Worm (Caenorhabditis elegans) whole organism, young adult: ENCODE data around the gene CC8.3.

Experiments used
- B0336.3 ChIP-seq: fragments of 200-800 bp; sonication (Bioruptor generic); IDR thresholded peaks from 2 replicates; pipeline ENCODE4 v1.3.6; 2022; ENCODE audit warnings: missing genetic modification characterization, missing compliant biosample characterization
- C17E4.6 ChIP-seq: fragments of 200-800 bp; sonication (Bioruptor generic); IDR thresholded peaks from 2 replicates; pipeline ENCODE4 v1.3.6; 2022; ENCODE audit warnings: missing genetic modification reagents, missing genetic modification characterization, missing compliant biosample characterization
- F22D6.2 ChIP-seq: sonication (generic microtip); optimal IDR thresholded peaks from 2 replicates; lab custom pipeline; 2016; ENCODE audit warnings: mild to moderate bottlenecking, missing genetic modification characterization, missing compliant biosample characterization
- F39B2.1 ChIP-seq: fragments of 200-800 bp; sonication (Bioruptor generic); IDR thresholded peaks from 2 replicates; pipeline ENCODE4 v1.3.6; 2022; ENCODE audit warnings: missing genetic modification reagents, missing genetic modification characterization, missing compliant biosample characterization
- F57A8.1 ChIP-seq: fragments of 200-800 bp; sonication (Bioruptor generic); optimal IDR thresholded peaks from 2 replicates; lab custom pipeline; 2018; ENCODE audit warnings: mild to moderate bottlenecking, missing genetic modification characterization, moderate library complexity, missing compliant biosample characterization
- Y53G8AR.9 ChIP-seq: fragments of 200-800 bp; sonication (Bioruptor generic); conservative IDR thresholded peaks from 2 replicates; pipeline ENCODE4 v1.3.6; 2022; ENCODE audit warnings: missing genetic modification reagents, missing genetic modification characterization, missing compliant biosample characterization
- akir-1 ChIP-seq: fragments of 200-800 bp; sonication (Bioruptor generic); optimal IDR thresholded peaks from 2 replicates; lab custom pipeline; 2018; ENCODE audit warnings: mild to moderate bottlenecking, missing genetic modification characterization, moderate library complexity, missing compliant biosample characterization
- atf-7 ChIP-seq: sonication (generic microtip); optimal IDR thresholded peaks from 2 replicates; lab custom pipeline; 2017; ENCODE audit warnings: mild to moderate bottlenecking, missing genetic modification characterization, missing compliant biosample characterization
- cebp-1 ChIP-seq, 2 experiments: fragments of 200-800 bp in 1 of 2; sonication (Bioruptor generic) in 1 of 2; sonication (generic microtip) in 1 of 2; IDR thresholded peaks in 1 of 2; optimal IDR thresholded peaks in 1 of 2; 2 replicates each; pipeline versions ENCODE4 v1.3.6 to Lab custom; 2017 to 2022; ENCODE audit warnings: missing compliant biosample characterization in 2 of 2, missing genetic modification characterization in 2 of 2, mild to moderate bottlenecking in 1 of 2, missing genetic modification reagents in 1 of 2, moderate library complexity in 1 of 2
- ceh-40 ChIP-seq: fragments of 200-800 bp; sonication (Bioruptor generic); IDR thresholded peaks from 2 replicates; pipeline ENCODE4 v1.3.6; 2022; ENCODE audit warnings: missing genetic modification characterization, missing compliant biosample characterization
- chd-7 ChIP-seq: sonication (generic microtip); optimal IDR thresholded peaks from 2 replicates; lab custom pipeline; 2016; ENCODE audit warnings: mild to moderate bottlenecking, missing genetic modification characterization, moderate library complexity, missing compliant biosample characterization
- die-1 ChIP-seq: sonication (generic microtip); optimal IDR thresholded peaks from 2 replicates; lab custom pipeline; 2016; ENCODE audit warnings: missing genotype, mild to moderate bottlenecking, missing genetic modification characterization, missing compliant biosample characterization
- dox-1 ChIP-seq: fragments of 200-800 bp; sonication (Bioruptor generic); IDR thresholded peaks from 2 replicates; pipeline ENCODE4 v1.3.6; 2022; ENCODE audit warnings: missing genetic modification reagents, missing genetic modification characterization, missing compliant biosample characterization
- egl-44 ChIP-seq: fragments of 200-800 bp; sonication (Bioruptor generic); IDR thresholded peaks from 2 replicates; pipeline ENCODE4 v1.3.6; 2022; ENCODE audit warnings: missing genetic modification reagents, missing genetic modification characterization, missing compliant biosample characterization
- ekl-4 ChIP-seq: fragments of 200-800 bp; sonication (Bioruptor generic); IDR thresholded peaks from 2 replicates; pipeline ENCODE4 v1.3.6; 2022; ENCODE audit warnings: missing genetic modification reagents, missing genetic modification characterization, missing compliant biosample characterization
- ets-4 ChIP-seq: fragments of 200-800 bp; sonication (Bioruptor generic); optimal IDR thresholded peaks from 2 replicates; lab custom pipeline; 2018; ENCODE audit warnings: mild to moderate bottlenecking, missing genetic modification characterization, missing compliant biosample characterization
- hlh-12 ChIP-seq: sonication (generic microtip); optimal IDR thresholded peaks from 2 replicates; lab custom pipeline; 2016; ENCODE audit warnings: missing genetic modification characterization, missing compliant biosample characterization
- hmg-1.2 ChIP-seq: fragments of 200-800 bp; sonication (Bioruptor generic); IDR thresholded peaks from 2 replicates; pipeline ENCODE4 v1.3.6; 2022; ENCODE audit warnings: missing genetic modification reagents, missing genetic modification characterization, missing compliant biosample characterization
- hmg-20 ChIP-seq: fragments of 200-800 bp; sonication (Bioruptor generic); IDR thresholded peaks from 2 replicates; pipeline ENCODE4 v1.3.6; 2022; ENCODE audit warnings: missing genetic modification reagents, missing genetic modification characterization, missing compliant biosample characterization
- hsf-1 ChIP-seq: fragments of 200-800 bp; sonication (Bioruptor generic); IDR thresholded peaks from 2 replicates; pipeline ENCODE4 v1.3.6; 2022; ENCODE audit warnings: missing genetic modification reagents, missing genetic modification characterization, missing compliant biosample characterization
- lag-1 ChIP-seq: fragments of 200-800 bp; sonication (Bioruptor generic); IDR thresholded peaks from 2 replicates; pipeline ENCODE4 v1.3.6; 2022; ENCODE audit warnings: missing genetic modification reagents, missing genetic modification characterization, missing compliant biosample characterization
- let-526 ChIP-seq: fragments of 200-800 bp; sonication (Bioruptor generic); IDR thresholded peaks from 2 replicates; pipeline ENCODE4 v1.3.6; 2022; ENCODE audit warnings: missing genetic modification reagents, missing genetic modification characterization, missing compliant biosample characterization
- let-607 ChIP-seq, 2 experiments: fragments of 200-800 bp in 1 of 2; sonication (Bioruptor generic) in 1 of 2; sonication (generic microtip) in 1 of 2; optimal IDR thresholded peaks; 2 replicates each; lab custom pipeline; 2016 to 2018; ENCODE audit warnings: mild to moderate bottlenecking in 2 of 2, missing compliant biosample characterization in 2 of 2, missing genetic modification characterization in 2 of 2, moderate library complexity in 2 of 2, missing genotype in 1 of 2
- lin-40 ChIP-seq: sonication (generic microtip); optimal IDR thresholded peaks from 2 replicates; lab custom pipeline; 2016; ENCODE audit warnings: missing genetic modification characterization, mild to moderate bottlenecking, missing compliant biosample characterization, missing genotype, missing genetic modification reagents
- lin-54 ChIP-seq: fragments of 200-800 bp; sonication (Bioruptor generic); optimal IDR thresholded peaks from 2 replicates; lab custom pipeline; 2018; ENCODE audit warnings: mild to moderate bottlenecking, missing genetic modification characterization, missing compliant biosample characterization
- lir-1 ChIP-seq: fragments of 200-800 bp; sonication (Bioruptor generic); conservative IDR thresholded peaks from 2 replicates; pipeline ENCODE4 v1.3.6; 2022; ENCODE audit warnings: missing genetic modification reagents, missing genetic modification characterization, missing compliant biosample characterization
- madf-10 ChIP-seq: sonication (generic microtip); optimal IDR thresholded peaks from 2 replicates; lab custom pipeline; 2016; ENCODE audit warnings: mild to moderate bottlenecking, missing genetic modification characterization, missing compliant biosample characterization
- mcd-1 ChIP-seq: fragments of 200-800 bp; sonication (Bioruptor generic); IDR thresholded peaks from 2 replicates; pipeline ENCODE4 v1.3.6; 2022; ENCODE audit warnings: missing genetic modification reagents, missing genetic modification characterization, missing compliant biosample characterization
- mel-28 ChIP-seq: sonication (generic microtip); optimal IDR thresholded peaks from 2 replicates; lab custom pipeline; 2016; ENCODE audit warnings: borderline replicate concordance, mild to moderate bottlenecking, missing genetic modification characterization, missing compliant biosample characterization
- mes-4 ChIP-seq: sonication (generic microtip); optimal IDR thresholded peaks from 2 replicates; lab custom pipeline; 2016; ENCODE audit warnings: missing genotype, missing genetic modification characterization, missing compliant biosample characterization
- nfyb-1 ChIP-seq: fragments of 200-800 bp; sonication (Bioruptor generic); IDR thresholded peaks from 2 replicates; pipeline ENCODE4 v1.3.6; 2022; ENCODE audit warnings: missing genetic modification reagents, missing genetic modification characterization, missing compliant biosample characterization
- nhr-179 ChIP-seq: sonication (generic microtip); optimal IDR thresholded peaks from 2 replicates; lab custom pipeline; 2016; ENCODE audit warnings: mild to moderate bottlenecking, missing genetic modification characterization, missing compliant biosample characterization
- nhr-80 ChIP-seq: sonication (generic microtip); optimal IDR thresholded peaks from 2 replicates; lab custom pipeline; 2016; ENCODE audit warnings: missing genetic modification characterization, missing compliant biosample characterization
- nhr-90 ChIP-seq: sonication (generic microtip); optimal IDR thresholded peaks from 2 replicates; lab custom pipeline; 2016; ENCODE audit warnings: missing genotype, mild to moderate bottlenecking, missing genetic modification characterization, missing compliant biosample characterization
- pbrm-1 ChIP-seq: fragments of 200-800 bp; sonication (Bioruptor generic); IDR thresholded peaks from 2 replicates; pipeline ENCODE4 v1.3.6; 2022; ENCODE audit warnings: missing genetic modification reagents, missing genetic modification characterization, missing compliant biosample characterization
- pha-4 ChIP-seq: fragments of 150-350 bp; sonication (generic microtip); optimal IDR thresholded peaks from 2 replicates; lab custom pipeline; 2014; ENCODE audit warnings: missing biosample characterization, missing genetic modification reagents, missing genetic modification characterization
- rpc-1 ChIP-seq, 2 experiments: fragments of 150-350 bp in 1 of 2; sonication (generic microtip) in 1 of 2; optimal IDR thresholded peaks; 2 replicates each; lab custom pipeline; 2014 to 2018; ENCODE audit warnings: missing biosample characterization in 1 of 2, missing genetic modification characterization in 1 of 2, missing genetic modification reagents in 1 of 2, missing genotype in 1 of 2
- sptf-2 ChIP-seq: fragments of 200-800 bp; sonication (Bioruptor generic); optimal IDR thresholded peaks from 2 replicates; lab custom pipeline; 2018; ENCODE audit warnings: mild to moderate bottlenecking, missing genetic modification characterization, missing compliant biosample characterization
- tbp1 ChIP-seq: fragments of 200-800 bp; sonication (Bioruptor generic); optimal IDR thresholded peaks from 2 replicates; lab custom pipeline; 2018; ENCODE audit warnings: mild to moderate bottlenecking, missing genetic modification characterization, missing compliant biosample characterization
- tlf-1 ChIP-seq: fragments of 200-800 bp; sonication (Bioruptor generic); optimal IDR thresholded peaks from 2 replicates; lab custom pipeline; 2018; ENCODE audit warnings: mild to moderate bottlenecking, missing genetic modification characterization, missing compliant biosample characterization
- xnd-1 ChIP-seq: sonication (generic microtip); optimal IDR thresholded peaks from 2 replicates; lab custom pipeline; 2016; ENCODE audit warnings: missing genotype, missing genetic modification reagents, missing genetic modification characterization, missing compliant biosample characterization
- zfh-2 ChIP-seq: fragments of 200-800 bp; sonication (Bioruptor generic); conservative IDR thresholded peaks from 2 replicates; pipeline ENCODE4 v1.3.6; 2022; ENCODE audit warnings: missing genetic modification reagents, missing genetic modification characterization, missing compliant biosample characterization
- ztf-22 ChIP-seq: fragments of 200-800 bp; sonication (Bioruptor generic); optimal IDR thresholded peaks from 2 replicates; lab custom pipeline; 2018; ENCODE audit warnings: mild to moderate bottlenecking, missing genetic modification characterization, moderate library complexity, missing compliant biosample characterization
- ztf-28 ChIP-seq: fragments of 200-800 bp; sonication (Bioruptor generic); IDR thresholded peaks from 2 replicates; pipeline ENCODE4 v1.3.6; 2022; ENCODE audit warnings: missing genetic modification reagents, missing genetic modification characterization, missing compliant biosample characterization

The CC8.3 gene

DNA sequence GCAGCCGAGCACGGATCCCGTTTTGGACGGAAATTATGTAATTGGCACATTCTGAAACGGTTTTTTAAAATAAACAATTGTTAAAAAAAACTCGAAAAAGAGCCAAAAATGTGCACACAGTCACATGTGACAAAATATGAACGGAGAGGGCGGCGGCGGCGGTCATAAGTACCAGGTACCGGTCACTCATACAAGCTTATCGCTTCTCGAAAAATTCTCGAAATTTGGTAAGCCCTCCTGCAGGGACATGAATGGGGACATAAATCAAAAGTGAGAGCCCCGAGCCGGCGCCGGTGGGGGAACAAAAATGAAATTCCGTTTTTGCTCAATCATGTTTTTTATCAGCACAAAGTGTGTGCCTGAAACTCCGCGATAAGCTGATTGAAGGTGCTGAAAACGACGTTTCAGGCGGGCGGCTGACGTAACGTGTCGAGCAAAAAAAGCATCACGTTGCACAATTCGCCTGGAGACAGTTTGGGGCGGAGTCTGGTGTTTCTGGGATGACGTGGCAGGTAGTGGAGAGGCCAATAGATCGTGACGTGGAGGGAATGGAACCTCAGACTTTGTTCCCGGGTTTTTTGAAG is 29.0 kb downstream of the CC8.3 start, which contains the start of gene ltah-1.2:
Gene ltah-1.2, minus strand, starts transcription at position 51 of the 584 bp plus-strand sequence.
- peak; percentile 92 for TF ChIP-seq nhr-80 (tag; lab: Kevin White, UChicago)
- peak; percentile 88 for TF ChIP-seq ets-4
- peak; percentile 45; the same call in 1 of the 2 replicates for TF ChIP-seq mcd-1 (GFP tag; lab: Robert Waterston, UW)
- peak; percentile 9 for TF ChIP-seq lin-54 (GFP tag; lab: Kevin White, UChicago)
- TF ChIP-seq madf-10 (tag; lab: Kevin White, UChicago): peak; percentile 13
- TF ChIP-seq lir-1 (GFP tag; lab: Robert Waterston, UW): no peak
- TF ChIP-seq B0336.3: peak; percentile 76
- peak; percentile 49; the same call in 1 of the 2 replicates for TF ChIP-seq zfh-2 (GFP tag; lab: Robert Waterston, UW)
- peak; percentile 53; the same call in 1 of the 2 replicates for TF ChIP-seq nfyb-1
- no peak for TF ChIP-seq cebp-1 (GFP tag; IDR thresholded peaks at IDR 0.05; lab: Robert Waterston, UW)
- TF ChIP-seq cebp-1 (tag; optimal IDR thresholded peaks at IDR 0.05; lab: Kevin White, UChicago): peak; percentile 57
- TF ChIP-seq ztf-22 (GFP tag; lab: Kevin White, UChicago): peak; percentile 81
- TF ChIP-seq C17E4.6 (GFP tag; lab: Robert Waterston, UW): no peak
- TF ChIP-seq let-607 (tag; optimal IDR thresholded peaks at IDR 0.05; lab: Kevin White, UChicago): peak; percentile 96 to 97
- TF ChIP-seq nhr-179: no peak
- TF ChIP-seq tlf-1 (GFP tag; lab: Kevin White, UChicago): peak; percentile 36
- TF ChIP-seq atf-7 (tag; lab: Kevin White, UChicago): peak; percentile 81
- peak; percentile 5 for TF ChIP-seq tbp1
- no peak for TF ChIP-seq rpc-1 (optimal IDR thresholded peaks at IDR 0.05; lab: Kevin White, UChicago)
- TF ChIP-seq rpc-1 (tag; optimal IDR thresholded peaks at IDR 0.05; lab: Kevin White, UChicago): no peak
- TF ChIP-seq dox-1 (GFP tag; lab: Robert Waterston, UW): peak; percentile 67; the same call in 1 of the 2 replicates
- TF ChIP-seq, all 124 proteins: peak for 15

DNA sequence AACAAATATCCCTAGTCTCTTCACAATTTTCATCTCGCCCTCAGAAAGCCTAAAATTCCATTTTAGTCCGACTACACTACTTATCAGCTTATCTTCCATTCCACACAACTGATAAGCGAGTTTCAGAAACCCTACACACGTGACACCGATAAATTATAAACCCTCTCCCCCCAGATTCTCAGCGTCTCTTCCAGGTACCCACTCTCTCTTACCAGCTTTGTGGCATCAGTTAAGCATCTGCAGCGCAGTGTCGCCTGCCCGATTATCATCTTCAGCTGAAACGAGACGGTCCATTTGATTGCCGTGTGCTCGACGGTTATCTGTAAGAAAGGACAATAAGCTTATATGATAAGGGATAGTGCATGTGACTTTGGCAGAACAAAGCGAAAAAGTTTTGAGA is 30.2 kb downstream of the CC8.3 start:
- TF ChIP-seq hmg-1.2 (peak; percentile 40; the same call in 1 of the 2 replicates), F39B2.1 (GFP tag; lab: Robert Waterston, UW) (no peak), nhr-80 (tag; lab: Kevin White, UChicago) (peak; percentile 95), pha-4 (tag; lab: Kevin White, UChicago) (peak; percentile 52), let-526 (GFP tag; lab: Robert Waterston, UW) (peak; percentile 38; the same call in 1 of the 2 replicates), ceh-40 (GFP tag; lab: Robert Waterston, UW) (no peak), tbp1 (peak; percentile 50), xnd-1 (no peak), atf-7 (tag; lab: Kevin White, UChicago) (peak; percentile 53), lin-40 (tag; lab: Kevin White, UChicago) (peak; percentile 23), sptf-2 (GFP tag; lab: Kevin White, UChicago) (peak; percentile 44), F22D6.2 (tag; lab: Kevin White, UChicago) (peak; percentile 47), nhr-90 (tag; lab: Kevin White, UChicago) (peak; percentile 76), hsf-1 (GFP tag; lab: Robert Waterston, UW) (no peak), F57A8.1 (no peak), mel-28 (no peak), hlh-12 (tag; lab: Kevin White, UChicago) (no peak), die-1 (no peak), akir-1 (GFP tag; lab: Kevin White, UChicago) (no peak), chd-7 (tag; lab: Kevin White, UChicago) (peak; percentile 59), let-607 (tag; optimal IDR thresholded peaks at IDR 0.05; lab: Kevin White, UChicago) (peak; percentile 74 to 82), pbrm-1 (no peak), B0336.3 (peak; percentile 76), Y53G8AR.9 (GFP tag; lab: Robert Waterston, UW) (0 out of 2 replicates have a peak, but pooled peaks have one; percentile 43), dox-1 (GFP tag; lab: Robert Waterston, UW) (peak; percentile 75), cebp-1 (GFP tag; IDR thresholded peaks at IDR 0.05; lab: Robert Waterston, UW) (no peak), cebp-1 (tag; optimal IDR thresholded peaks at IDR 0.05; lab: Kevin White, UChicago) (peak; percentile 61), ekl-4 (GFP tag; lab: Robert Waterston, UW) (no peak), lag-1 (no peak), mes-4 (tag; lab: Kevin White, UChicago) (no peak), ztf-28 (GFP tag; lab: Robert Waterston, UW) (no peak), hmg-20 (GFP tag; lab: Robert Waterston, UW) (no peak), nfyb-1 (peak; percentile 74), egl-44 (GFP tag; lab: Robert Waterston, UW) (peak; percentile 55; the same call in 1 of the 2 replicates)
